Worm (Caenorhabditis elegans): ENCODE results near the gene urb-1.

Gene urb-1

DNA sequence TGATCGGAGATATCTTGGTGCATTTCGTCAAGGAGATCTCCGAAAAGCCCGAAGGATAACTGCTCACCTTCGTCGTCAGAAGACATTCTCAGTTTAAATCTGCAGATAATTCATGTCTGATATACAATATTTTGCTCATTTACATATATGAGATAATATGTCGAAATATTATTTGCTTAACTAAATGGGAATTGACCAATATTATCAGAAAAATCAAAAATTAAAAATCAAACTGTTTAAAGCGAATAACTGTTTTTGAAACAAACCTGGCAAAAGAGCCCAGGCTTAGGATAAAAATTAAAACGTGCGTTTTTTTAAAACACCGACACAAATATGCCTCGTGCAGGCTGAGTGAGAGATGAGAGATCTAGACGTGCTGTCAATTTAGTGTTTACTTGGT lies 17.7 kb upstream of the urb-1 start, which contains the start of gene T05H4.15:
Gene T05H4.15 (minus strand): TSS at position 101 of the 400 bp plus-strand sequence.
- TF ChIP-seq mls-2 (tag; optimal IDR thresholded peaks at IDR 0.05) (no peak), unc-120 (tag; optimal IDR thresholded peaks at IDR 0.05; ENCODE audit: poor library complexity, severe bottlenecking) (no peak), zip-8 (tag; optimal IDR thresholded peaks at IDR 0.05) (no peak), elt-1 (tag; optimal IDR thresholded peaks at IDR 0.05; ENCODE audit: borderline replicate concordance, insufficient read depth) (no peak), drap-1 (GFP tag; optimal IDR thresholded peaks at IDR 0.05) (no peak), ceh-39 (tag; optimal IDR thresholded peaks at IDR 0.05) (no peak), blmp-1 (tag; optimal IDR thresholded peaks at IDR 0.05) (no peak), nhr-76 (tag; optimal IDR thresholded peaks at IDR 0.05) (no peak), cnd-1 (tag; optimal IDR thresholded peaks at IDR 0.05) (no peak)

DNA sequence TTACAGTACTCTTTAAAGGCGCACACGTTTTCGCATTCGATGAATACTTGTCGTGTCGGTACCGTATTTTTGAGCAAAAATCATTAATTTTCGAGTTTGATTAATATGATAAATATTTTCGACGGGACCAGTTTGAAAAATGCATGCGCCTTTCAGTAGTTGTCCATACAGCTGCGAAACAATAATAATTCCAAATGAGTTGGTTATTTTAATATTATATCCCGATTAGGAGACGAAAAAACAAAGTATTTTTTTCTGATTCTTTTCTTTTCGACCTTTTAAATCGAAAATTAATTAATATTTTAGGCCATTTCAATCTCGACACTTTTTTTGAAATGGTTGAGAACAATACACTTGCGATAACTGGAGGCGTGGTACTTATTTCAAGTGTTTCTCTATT lies 14.6 kb upstream of the urb-1 start, which contains the start of gene T05H4.4:
Gene T05H4.4 (plus strand): TSS at position 301 of the 400 bp plus-strand sequence.
- TF ChIP-seq mab-5 (tag; optimal IDR thresholded peaks at IDR 0.05) = no peak

DNA sequence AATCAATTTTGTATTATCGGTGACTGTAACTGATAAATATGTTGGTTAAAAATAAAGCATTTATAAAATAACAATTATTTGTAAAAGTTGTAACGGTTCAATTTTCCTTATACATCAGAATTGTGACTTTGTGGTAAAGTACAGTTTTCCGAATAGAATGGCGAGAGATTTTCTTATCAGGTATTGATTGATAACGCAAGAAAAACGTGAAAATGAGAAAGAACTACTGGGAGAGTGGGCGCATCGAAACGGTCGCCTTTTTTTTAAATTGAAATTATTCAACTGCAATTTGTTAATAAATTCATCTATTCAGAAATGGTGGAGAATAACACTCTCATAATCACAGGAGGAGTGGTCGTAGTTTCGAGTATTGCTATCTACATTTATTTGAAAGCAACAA lies 12.4 kb upstream of the urb-1 start, which contains the start of gene hpo-19:
Gene hpo-19 (plus strand): TSS at position 314 of the 400 bp plus-strand sequence.
- TF ChIP-seq ztf-11 (tag; optimal IDR thresholded peaks at IDR 0.05) (no peak), ceh-83 (GFP tag; optimal IDR thresholded peaks at IDR 0.05) (no peak), tbx-8 (GFP tag; optimal IDR thresholded peaks at IDR 0.05) (no peak), blmp-1 (tag; optimal IDR thresholded peaks at IDR 0.05) (no peak), elt-3 (tag; optimal IDR thresholded peaks at IDR 0.05) (no peak), unc-39 (tag; optimal IDR thresholded peaks at IDR 0.05) (no peak), lin-32 (GFP tag; optimal IDR thresholded peaks at IDR 0.05) (no peak), snpc-4 (tag; optimal IDR thresholded peaks at IDR 0.05) (no peak), flh-1 (GFP tag; optimal IDR thresholded peaks at IDR 0.05) (no peak), cnd-1 (tag; optimal IDR thresholded peaks at IDR 0.05) (no peak), drap-1 (GFP tag; optimal IDR thresholded peaks at IDR 0.05) (no peak), ceh-43 (GFP tag; optimal IDR thresholded peaks at IDR 0.05) (no peak)

DNA sequence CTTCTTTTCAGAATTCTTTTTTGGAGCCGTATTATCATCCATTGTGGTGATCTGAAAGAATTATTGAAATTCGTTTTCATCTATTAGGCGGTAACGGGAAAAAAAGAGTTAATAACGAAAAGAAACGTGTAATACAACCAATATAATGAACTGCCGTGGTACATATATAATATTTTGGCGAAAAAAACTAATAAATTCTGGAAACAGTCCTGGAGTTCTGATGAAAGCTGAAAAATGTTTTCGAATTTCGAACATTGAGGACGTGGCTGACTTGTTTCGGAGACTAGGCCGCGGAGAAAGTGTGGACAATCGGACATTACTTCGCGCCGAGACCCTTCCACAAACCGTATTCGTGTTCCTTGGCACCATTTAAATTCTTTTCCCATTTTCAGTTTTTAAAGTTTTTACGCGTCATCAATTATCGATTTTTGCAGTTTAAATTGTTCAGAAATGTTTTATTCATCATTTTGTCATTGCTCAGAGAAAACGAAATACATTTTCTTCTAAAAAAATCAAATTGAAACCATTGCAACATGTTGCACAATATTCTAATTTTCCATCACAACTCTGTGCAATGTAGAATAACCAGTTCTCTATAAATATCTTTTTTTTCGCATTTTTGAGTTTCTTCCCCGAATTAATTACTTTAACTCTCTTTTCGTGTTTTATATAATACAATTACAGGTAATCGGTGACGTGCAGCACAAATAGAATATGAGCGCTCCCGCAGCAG lies 9.7 kb upstream of the urb-1 start, which contains the start of the genes gad-1 and erfa-1:
Gene gad-1 (minus strand): TSS at position 51 of the 733 bp plus-strand sequence.
Gene erfa-1 (plus strand): TSS at position 683 of the 733 bp plus-strand sequence.
- TF ChIP-seq ces-1 (GFP tag; optimal IDR thresholded peaks at IDR 0.05) = no peak
- no peak for TF ChIP-seq blmp-1 (tag; optimal IDR thresholded peaks at IDR 0.05)
- TF ChIP-seq zip-8 (tag; optimal IDR thresholded peaks at IDR 0.05) = no peak
- TF ChIP-seq ztf-11 (tag; optimal IDR thresholded peaks at IDR 0.05) = no peak
- TF ChIP-seq nhr-12 (tag; optimal IDR thresholded peaks at IDR 0.05) = no peak
- TF ChIP-seq mab-5 (tag; optimal IDR thresholded peaks at IDR 0.05) = no peak
- TF ChIP-seq nhr-2 (tag; optimal IDR thresholded peaks at IDR 0.05) = no peak
- TF ChIP-seq mep-1 (tag; optimal IDR thresholded peaks at IDR 0.05) = peak; percentile 51
- no peak for TF ChIP-seq mls-2 (tag; optimal IDR thresholded peaks at IDR 0.05)
- no peak for TF ChIP-seq bed-3 (GFP tag; optimal IDR thresholded peaks at IDR 0.05)
- TF ChIP-seq unc-39 (tag; optimal IDR thresholded peaks at IDR 0.05) = no peak
- no peak for TF ChIP-seq elt-1 (tag; optimal IDR thresholded peaks at IDR 0.05; ENCODE audit: borderline replicate concordance, insufficient read depth)
- TF ChIP-seq elt-3 (tag; optimal IDR thresholded peaks at IDR 0.05) = no peak
- TF ChIP-seq tbx-8 (GFP tag; optimal IDR thresholded peaks at IDR 0.05) = no peak
- TF ChIP-seq lin-32 (GFP tag; optimal IDR thresholded peaks at IDR 0.05) = no peak
- TF ChIP-seq ceh-43 (GFP tag; optimal IDR thresholded peaks at IDR 0.05) = no peak
- TF ChIP-seq pha-4 (tag; optimal IDR thresholded peaks at IDR 0.05) = peak; percentile 8
- TF ChIP-seq nhr-28 (tag; optimal IDR thresholded peaks at IDR 0.05) = no peak
- peak; percentile 2 for TF ChIP-seq hlh-1 (tag; optimal IDR thresholded peaks at IDR 0.05)
- TF ChIP-seq snpc-4 (tag; optimal IDR thresholded peaks at IDR 0.05) = no peak
- peak; percentile 84 for TF ChIP-seq lsy-2 (tag; optimal IDR thresholded peaks at IDR 0.05)
- TF ChIP-seq sem-2 (GFP tag; optimal IDR thresholded peaks at IDR 0.05) = no peak
- peak; percentile 9 for TF ChIP-seq lin-13 (tag; optimal IDR thresholded peaks at IDR 0.05)
